Fruit fly (Drosophila melanogaster) whole organism, embryonic: ENCODE measurements around the gene CG13311.
A peak's percentile ranks its signal among the peaks of the same experiment; 100 is the strongest.

Experiments
- Adf1 ChIP-seq: fragments of 200-800 bp; sonication (Bioruptor generic); IDR thresholded peaks from 2 replicates; pipeline ENCODE4 v1.3.6; 2022; ENCODE audit warnings: missing biosample characterization, missing genetic modification characterization
- Bgb ChIP-seq: fragments of 200-800 bp; sonication (Bioruptor generic); IDR thresholded peaks from 2 replicates; pipeline ENCODE4 v1.3.6; 2022; ENCODE audit warnings: missing biosample characterization, missing genetic modification characterization; ENCODE audit not compliant: partially characterized antibody
- C15 ChIP-seq: fragments of 200-800 bp; sonication (Bioruptor generic); IDR thresholded peaks from 3 replicates; pipeline ENCODE4 v1.3.6; 2022; ENCODE audit warnings: missing biosample characterization, missing genetic modification characterization
- CG1024 ChIP-seq: fragments of 200-800 bp; sonication (Bioruptor generic); IDR thresholded peaks from 2 replicates; pipeline ENCODE4 v1.3.6; 2022; ENCODE audit warnings: missing biosample characterization, missing genetic modification characterization
- CG10565 ChIP-seq: fragments of 200-800 bp; sonication (Bioruptor generic); optimal IDR thresholded peaks from 3 replicates; lab custom pipeline; 2016; ENCODE audit warnings: missing biosample characterization, mild to moderate bottlenecking, missing genetic modification characterization
- CG10959 ChIP-seq: fragments of 200-800 bp; sonication (Bioruptor generic); IDR thresholded peaks from 2 replicates; pipeline ENCODE4 v1.3.6; 2022; ENCODE audit warnings: missing biosample characterization, missing genetic modification characterization
- CG12155 ChIP-seq: fragments of 200-800 bp; sonication (Bioruptor generic); optimal IDR thresholded peaks from 3 replicates; lab custom pipeline; 2016; ENCODE audit warnings: missing biosample characterization, missing genetic modification characterization
- CG12942 ChIP-seq: fragments of 200-800 bp; sonication (Bioruptor generic); optimal IDR thresholded peaks from 3 replicates; lab custom pipeline; 2016; ENCODE audit warnings: missing biosample characterization, missing genetic modification characterization
- CG13123 ChIP-seq: fragments of 200-800 bp; sonication (Bioruptor generic); optimal IDR thresholded peaks from 2 replicates; lab custom pipeline; 2016; ENCODE audit warnings: missing biosample characterization, missing genetic modification characterization
- CG15269 ChIP-seq: fragments of 200-800 bp; sonication (Bioruptor generic); optimal IDR thresholded peaks from 2 replicates; lab custom pipeline; 2018; ENCODE audit warnings: missing biosample characterization, mild to moderate bottlenecking, missing genetic modification characterization, moderate library complexity
- CG15601 ChIP-seq: fragments of 200-800 bp; sonication (Bioruptor generic); optimal IDR thresholded peaks from 3 replicates; lab custom pipeline; 2019; ENCODE audit warnings: missing biosample characterization, mild to moderate bottlenecking, missing genetic modification characterization, moderate library complexity
- CG17359 ChIP-seq: fragments of 200-800 bp; sonication (Bioruptor generic); optimal IDR thresholded peaks from 3 replicates; lab custom pipeline; 2018; ENCODE audit warnings: missing biosample characterization, mild to moderate bottlenecking, missing genetic modification characterization, moderate library complexity
- CG17912 ChIP-seq: fragments of 200-800 bp; sonication (Bioruptor generic); optimal IDR thresholded peaks from 2 replicates; lab custom pipeline; 2018; ENCODE audit warnings: missing biosample characterization, mild to moderate bottlenecking, missing genetic modification characterization
- CG18619 ChIP-seq: fragments of 200-800 bp; sonication (Bioruptor generic); optimal IDR thresholded peaks from 3 replicates; lab custom pipeline; 2017; ENCODE audit warnings: missing biosample characterization, mild to moderate bottlenecking, missing genetic modification characterization
- CG18764 ChIP-seq: fragments of 200-800 bp; sonication (Bioruptor generic); optimal IDR thresholded peaks from 3 replicates; lab custom pipeline; 2016; ENCODE audit warnings: missing biosample characterization, missing genetic modification characterization
- CG2199 ChIP-seq: fragments of 200-800 bp; sonication (Bioruptor generic); IDR thresholded peaks from 3 replicates; pipeline ENCODE4 v1.3.6; 2022; ENCODE audit warnings: missing biosample characterization, missing genetic modification characterization
- CG8290 ChIP-seq, 3 experiments: fragments of 200-800 bp; sonication (Bioruptor generic); optimal IDR thresholded peaks; 2 replicates each; lab custom pipeline; 2016 to 2019; ENCODE audit warnings: missing biosample characterization in 3 of 3, missing genetic modification characterization in 3 of 3, mild to moderate bottlenecking in 2 of 3, moderate library complexity in 1 of 3
- CG8924 ChIP-seq: fragments of 200-800 bp; optimal IDR thresholded peaks from 3 replicates; lab custom pipeline; 2019; ENCODE audit warnings: missing biosample characterization, mild to moderate bottlenecking, missing genetic modification characterization, moderate library complexity
- CG9817 ChIP-seq: fragments of 200-800 bp; sonication (Bioruptor generic); optimal IDR thresholded peaks from 2 replicates; lab custom pipeline; 2018; ENCODE audit warnings: missing biosample characterization, mild to moderate bottlenecking, missing genetic modification characterization, moderate library complexity
- D19B ChIP-seq: fragments of 200-800 bp; sonication (Bioruptor generic); optimal IDR thresholded peaks from 2 replicates; lab custom pipeline; 2017; ENCODE audit warnings: missing biosample characterization, mild to moderate bottlenecking, missing genetic modification characterization
- Dad ChIP-seq: fragments of 200-800 bp; sonication (Bioruptor generic); optimal IDR thresholded peaks from 3 replicates; lab custom pipeline; 2016; ENCODE audit warnings: missing biosample characterization, missing genetic modification characterization
- Doc2 ChIP-seq: fragments of 200-800 bp; sonication (Bioruptor generic); IDR thresholded peaks from 2 replicates; pipeline ENCODE4 v1.3.6; 2022; ENCODE audit warnings: missing biosample characterization, missing genetic modification characterization
- Dp ChIP-seq: fragments of 200-800 bp; sonication (Bioruptor generic); optimal IDR thresholded peaks from 2 replicates; lab custom pipeline; 2018; ENCODE audit warnings: missing biosample characterization, mild to moderate bottlenecking, missing genetic modification characterization, moderate library complexity
- Drgx ChIP-seq: fragments of 200-800 bp; sonication (Bioruptor generic); IDR thresholded peaks from 2 replicates; pipeline ENCODE4 v1.3.6; 2022; ENCODE audit warnings: missing biosample characterization, missing genetic modification characterization
- Ets97D ChIP-seq: fragments of 200-800 bp; sonication (Bioruptor generic); optimal IDR thresholded peaks from 3 replicates; lab custom pipeline; 2016; ENCODE audit warnings: missing biosample characterization, missing genetic modification characterization
- Fer1 ChIP-seq: fragments of 200-800 bp; sonication (Bioruptor generic); optimal IDR thresholded peaks from 2 replicates; lab custom pipeline; 2017; ENCODE audit warnings: missing biosample characterization, mild to moderate bottlenecking, missing genetic modification characterization
- GATAe ChIP-seq: fragments of 200-800 bp; sonication (Bioruptor generic); conservative IDR thresholded peaks from 2 replicates; pipeline ENCODE4 v1.3.6; 2022; ENCODE audit warnings: missing biosample characterization, missing genetic modification characterization
- H15 ChIP-seq: fragments of 200-800 bp; sonication (Bioruptor generic); IDR thresholded peaks from 3 replicates; pipeline ENCODE4 v1.3.6; 2022; ENCODE audit warnings: missing biosample characterization, missing genetic modification characterization
- HLHmδ ChIP-seq: fragments of 200-800 bp; sonication (Bioruptor generic); optimal IDR thresholded peaks from 2 replicates; lab custom pipeline; 2018; ENCODE audit warnings: missing biosample characterization, mild to moderate bottlenecking, missing genetic modification characterization, moderate library complexity
- Hmx ChIP-seq: fragments of 200-800 bp; sonication (Bioruptor generic); optimal IDR thresholded peaks from 2 replicates; lab custom pipeline; 2016; ENCODE audit warnings: missing biosample characterization, missing genetic modification characterization
- Lpt ChIP-seq: fragments of >200 bp; optimal IDR thresholded peaks from 2 replicates; lab custom pipeline; 2018; ENCODE audit warnings: missing biosample characterization, missing genetic modification characterization
- Opbp ChIP-seq: fragments of 200-800 bp; sonication (Bioruptor generic); IDR thresholded peaks from 3 replicates; pipeline ENCODE4 v1.3.6; 2022; ENCODE audit warnings: missing biosample characterization, missing genetic modification characterization; ENCODE audit not compliant: partially characterized antibody
- Pdp1 ChIP-seq, 2 experiments: fragments of 200-800 bp; sonication (Bioruptor generic); optimal IDR thresholded peaks; 3 replicates each; lab custom pipeline; 2016; ENCODE audit warnings: missing biosample characterization in 2 of 2, missing genetic modification characterization in 2 of 2, mild to moderate bottlenecking in 1 of 2, moderate library complexity in 1 of 2
- Ptx1 ChIP-seq: fragments of 200-800 bp; sonication (Bioruptor generic); IDR thresholded peaks from 2 replicates; pipeline ENCODE4 v1.3.6; 2022; ENCODE audit warnings: missing biosample characterization, missing genetic modification characterization
- Side ChIP-seq: fragments of 200-800 bp; sonication (Bioruptor generic); optimal IDR thresholded peaks from 2 replicates; lab custom pipeline; 2016; ENCODE audit warnings: missing biosample characterization, missing genetic modification characterization
- Sry-δ ChIP-seq: fragments of 200-800 bp; sonication (Bioruptor generic); optimal IDR thresholded peaks from 2 replicates; lab custom pipeline; 2016; ENCODE audit warnings: missing biosample characterization, missing genetic modification characterization
- Xrp1 ChIP-seq: fragments of 200-800 bp; sonication (Bioruptor generic); IDR thresholded peaks from 2 replicates; pipeline ENCODE4 v1.3.6; 2022; ENCODE audit warnings: missing biosample characterization, missing genetic modification characterization
- ara ChIP-seq: fragments of 200-800 bp; sonication (Bioruptor generic); IDR thresholded peaks from 2 replicates; pipeline ENCODE4 v1.3.6; 2022; ENCODE audit warnings: missing biosample characterization, missing genetic modification characterization
- bab2 ChIP-seq: fragments of 200-800 bp; sonication (Bioruptor generic); optimal IDR thresholded peaks from 2 replicates; lab custom pipeline; 2016; ENCODE audit warnings: missing biosample characterization, missing genetic modification characterization
- bcd ChIP-seq: fragments of 200-800 bp; sonication (Bioruptor generic); optimal IDR thresholded peaks from 2 replicates; lab custom pipeline; 2017; ENCODE audit warnings: missing biosample characterization, mild to moderate bottlenecking, missing genetic modification characterization
- btn ChIP-seq: fragments of 200-800 bp; sonication (Bioruptor generic); optimal IDR thresholded peaks from 2 replicates; lab custom pipeline; 2016; ENCODE audit warnings: missing biosample characterization, missing genetic modification characterization
- dimm ChIP-seq: fragments of 200-800 bp; sonication (Bioruptor generic); IDR thresholded peaks from 2 replicates; pipeline ENCODE4 v1.3.6; 2022; ENCODE audit warnings: missing biosample characterization, missing genetic modification characterization
- dysf ChIP-seq: fragments of 200-800 bp; sonication (Bioruptor generic); IDR thresholded peaks from 3 replicates; pipeline ENCODE4 v1.3.6; 2022; ENCODE audit warnings: missing biosample characterization, missing genetic modification characterization
- gcm ChIP-seq: fragments of 200-800 bp; sonication (Bioruptor generic); optimal IDR thresholded peaks from 2 replicates; lab custom pipeline; 2019; ENCODE audit warnings: missing biosample characterization, mild to moderate bottlenecking, missing genetic modification characterization, moderate library complexity
- maf-S ChIP-seq: fragments of 200-800 bp; sonication (Bioruptor generic); optimal IDR thresholded peaks from 2 replicates; lab custom pipeline; 2016; ENCODE audit warnings: missing biosample characterization, missing genetic modification characterization
- mirr ChIP-seq: fragments of 200-800 bp; sonication (Bioruptor generic); optimal IDR thresholded peaks from 3 replicates; lab custom pipeline; 2018; ENCODE audit warnings: missing biosample characterization, mild to moderate bottlenecking, missing genetic modification characterization
- peb ChIP-seq: fragments of 200-800 bp; sonication (Bioruptor generic); IDR thresholded peaks from 2 replicates; pipeline ENCODE4 v1.3.6; 2022; ENCODE audit warnings: missing biosample characterization, missing genetic modification characterization
- stwl ChIP-seq: fragments of 200-800 bp; sonication (Bioruptor generic); optimal IDR thresholded peaks from 3 replicates; lab custom pipeline; 2018; ENCODE audit warnings: missing biosample characterization, mild to moderate bottlenecking, missing genetic modification characterization, moderate library complexity
- sug ChIP-seq: fragments of 200-800 bp; optimal IDR thresholded peaks from 2 replicates; lab custom pipeline; 2019; ENCODE audit warnings: missing biosample characterization, mild to moderate bottlenecking, missing genetic modification characterization, moderate library complexity
- trh ChIP-seq: fragments of 200-800 bp; sonication (Bioruptor generic); optimal IDR thresholded peaks from 2 replicates; lab custom pipeline; 2016; ENCODE audit warnings: missing biosample characterization, missing genetic modification characterization
- z ChIP-seq: fragments of 200-800 bp; sonication (Bioruptor generic); IDR thresholded peaks from 3 replicates; pipeline ENCODE4 v1.3.6; 2022; ENCODE audit warnings: missing biosample characterization, missing genetic modification characterization

Gene CG13311

DNA sequence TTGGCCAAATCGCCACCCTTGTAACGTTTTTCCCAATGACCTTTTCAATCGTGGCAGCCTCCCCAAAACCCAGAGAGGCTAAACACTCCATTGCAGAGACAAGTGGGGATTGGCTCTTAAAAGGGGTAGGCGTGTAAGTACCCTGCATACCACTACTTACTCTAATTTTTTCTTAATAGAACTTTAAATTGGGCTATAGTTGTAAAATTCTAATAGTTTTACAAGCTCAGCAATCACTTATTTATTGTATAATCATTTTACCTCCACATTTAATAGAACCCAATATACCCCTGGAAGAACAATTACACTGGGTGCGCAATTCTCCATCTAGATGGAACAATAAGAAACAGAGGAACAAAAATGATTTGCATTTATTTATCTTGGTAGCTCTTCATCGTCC is 39.8 kb upstream of the CG13311 start (continued):
- peak; percentile 60; the same call in 1 of the 2 replicates for TF ChIP-seq peb (GFP tag; lab: Robert Waterston, UW)
- no peak for TF ChIP-seq Doc2 (GFP tag; lab: Robert Waterston, UW)
- peak; percentile 47 for TF ChIP-seq maf-S (GFP tag; lab: Kevin White, UChicago)
- TF ChIP-seq Drgx (GFP tag; lab: Robert Waterston, UW), result peak; percentile 38; the same call in 1 of the 2 replicates
- TF ChIP-seq z (GFP tag; lab: Robert Waterston, UW), result 0 out of 3 replicates have a peak, but pooled peaks have one; percentile 59
- TF ChIP-seq CG15269, result peak; percentile 84
- peak; percentile 31 for TF ChIP-seq Hmx
- TF ChIP-seq CG15601 (tag; lab: Kevin White, UChicago), result peak; percentile 71
- no peak for TF ChIP-seq CG10565 (GFP tag; lab: Kevin White, UChicago)
- peak; percentile 85 for TF ChIP-seq Ptx1 (GFP tag; lab: Robert Waterston, UW)
- peak; percentile 31; the same call in 1 of the 2 replicates for TF ChIP-seq dimm
- peak; percentile 86 for TF ChIP-seq dysf (GFP tag; lab: Robert Waterston, UW)
- peak; percentile 70 for TF ChIP-seq H15
- TF ChIP-seq stwl, result no peak
- TF ChIP-seq Xrp1 (GFP tag; lab: Robert Waterston, UW), result peak; percentile 88
- TF ChIP-seq HLHmδ, result no peak
- TF ChIP-seq CG13123 (GFP tag; lab: Kevin White, UChicago), result no peak
- TF ChIP-seq CG12942 (GFP tag; lab: Kevin White, UChicago), result peak; percentile 14
- peak; percentile 70 for TF ChIP-seq CG1024 (GFP tag; lab: Robert Waterston, UW)
- no peak for TF ChIP-seq Dp (GFP tag; lab: Kevin White, UChicago)
- peak; percentile 74 for TF ChIP-seq CG9817 (tag; lab: Kevin White, UChicago)
- TF ChIP-seq Bgb, result no peak
- TF ChIP-seq sug (tag; lab: Kevin White, UChicago), result peak; percentile 16
- TF ChIP-seq CG10959 (GFP tag; lab: Robert Waterston, UW), result peak; percentile 45; the same call in 1 of the 2 replicates
- peak; percentile 62 to 69 for TF ChIP-seq Pdp1 (GFP tag; optimal IDR thresholded peaks at IDR 0.05; lab: Kevin White, UChicago)
- no peak for TF ChIP-seq GATAe
- TF ChIP-seq bcd (GFP tag; lab: Kevin White, UChicago), result peak; percentile 70
- peak; percentile 46 for TF ChIP-seq Dad
- 0 out of 3 replicates have a peak, but pooled peaks have one; percentile 79 for TF ChIP-seq CG2199 (GFP tag; lab: Robert Waterston, UW)
- peak; percentile 71 for TF ChIP-seq bab2 (GFP tag; lab: Kevin White, UChicago)
- TF ChIP-seq CG17359 (tag; lab: Kevin White, UChicago), result peak; percentile 81
- no peak for TF ChIP-seq Opbp (GFP tag; lab: Robert Waterston, UW)
- TF ChIP-seq Adf1 (GFP tag; lab: Robert Waterston, UW), result peak; percentile 40; the same call in 1 of the 2 replicates
- TF ChIP-seq CG8924, result peak; percentile 80
- no peak for TF ChIP-seq CG8290 (GFP tag; optimal IDR thresholded peaks at IDR 0.05; lab: Kevin White, UChicago)
- peak in 1 of 2 experiments; percentile 68 for TF ChIP-seq CG8290 (tag; optimal IDR thresholded peaks at IDR 0.05; lab: Kevin White, UChicago)
- peak; percentile 49 for TF ChIP-seq gcm (GFP tag; lab: Kevin White, UChicago)
- no peak for TF ChIP-seq trh (GFP tag; lab: Kevin White, UChicago)
- TF ChIP-seq btn (GFP tag; lab: Kevin White, UChicago), result peak; percentile 31
- TF ChIP-seq Side (GFP tag; lab: Kevin White, UChicago), result peak; percentile 62
- TF ChIP-seq C15, result 0 out of 3 replicates have a peak, but pooled peaks have one; percentile 42
- no peak for TF ChIP-seq Lpt
- peak; percentile 9 for TF ChIP-seq mirr
- peak; percentile 66 for TF ChIP-seq CG18619 (GFP tag; lab: Kevin White, UChicago)
- TF ChIP-seq ara (GFP tag; lab: Robert Waterston, UW), result peak; percentile 72
- TF ChIP-seq Ets97D (GFP tag; lab: Kevin White, UChicago), result peak; percentile 8
- peak; percentile 20 for TF ChIP-seq Sry-δ (GFP tag; lab: Kevin White, UChicago)
- TF ChIP-seq D19B (GFP tag; lab: Kevin White, UChicago), result peak; percentile 94
- TF ChIP-seq CG17912 (GFP tag; lab: Kevin White, UChicago), result no peak
- TF ChIP-seq CG18764 (GFP tag; lab: Kevin White, UChicago), result peak; percentile 48
- peak; percentile 81 for TF ChIP-seq Fer1
- TF ChIP-seq CG12155 (GFP tag; lab: Kevin White, UChicago), result peak; percentile 52
